Worm (Caenorhabditis elegans): ENCODE data around the gene inpp-4B.

inpp-4B gene

ce11 chrIII:10244013-10244412 is 22.7 kb downstream of the inpp-4B start:
- TF ChIP-seq hmg-4 (GFP tag; optimal IDR thresholded peaks at IDR 0.05) (no peak), F13C5.2 (tag; optimal IDR thresholded peaks at IDR 0.05) (no peak), aly-1 (tag; optimal IDR thresholded peaks at IDR 0.05) (no peak), tbx-11 (GFP tag; IDR thresholded peaks at IDR 0.05) (no peak), tra-4 (tag; optimal IDR thresholded peaks at IDR 0.05) (no peak), flt-1 (GFP tag; IDR thresholded peaks at IDR 0.05) (no peak), tbx-37 (GFP tag; conservative IDR thresholded peaks at IDR 0.05) (no peak)

ce11 chrIII:10241332-10241829 is 25.3 kb downstream of the inpp-4B start:
- TF ChIP-seq tra-4 (tag; optimal IDR thresholded peaks at IDR 0.05) (no peak), hmg-4 (GFP tag; optimal IDR thresholded peaks at IDR 0.05) (no peak), ceh-36 (tag; optimal IDR thresholded peaks at IDR 0.05) (no peak), B0310.2 (tag; optimal IDR thresholded peaks at IDR 0.05) (no peak), sea-1 (GFP tag; conservative IDR thresholded peaks at IDR 0.05) (no peak), ets-7 (tag; optimal IDR thresholded peaks at IDR 0.05) (no peak), aly-1 (tag; optimal IDR thresholded peaks at IDR 0.05) (no peak), tbx-11 (GFP tag; IDR thresholded peaks at IDR 0.05) (no peak), tbx-37 (GFP tag; conservative IDR thresholded peaks at IDR 0.05) (no peak), ceh-13 (GFP tag; optimal IDR thresholded peaks at IDR 0.05) (no peak), F13C5.2 (tag; optimal IDR thresholded peaks at IDR 0.05) (no peak), scrt-1 (GFP tag; IDR thresholded peaks at IDR 0.05) (no peak), hnd-1 (tag; optimal IDR thresholded peaks at IDR 0.05) (no peak), flt-1 (GFP tag; IDR thresholded peaks at IDR 0.05) (no peak), hmbx-1 (tag; optimal IDR thresholded peaks at IDR 0.05) (no peak), pes-1 (GFP tag; IDR thresholded peaks at IDR 0.05) (no peak), ama-1 (optimal IDR thresholded peaks at IDR 0.05) (no peak)

- no peak for TF ChIP-seq hmbx-1 (tag; optimal IDR thresholded peaks at IDR 0.05)
- TF ChIP-seq sea-1 (GFP tag; conservative IDR thresholded peaks at IDR 0.05): no peak
- no peak for TF ChIP-seq ama-1 (optimal IDR thresholded peaks at IDR 0.05)
- TF ChIP-seq pes-1 (GFP tag; IDR thresholded peaks at IDR 0.05): no peak
- TF ChIP-seq aly-1 (tag; optimal IDR thresholded peaks at IDR 0.05): no peak
- TF ChIP-seq ceh-36 (tag; optimal IDR thresholded peaks at IDR 0.05): no peak
- no peak for TF ChIP-seq tra-4 (tag; optimal IDR thresholded peaks at IDR 0.05)
Observed at ce11 chrIII:10240073-10240472, 26.6 kb downstream of the inpp-4B start.

- TF ChIP-seq scrt-1 (GFP tag; IDR thresholded peaks at IDR 0.05) (no peak), hnd-1 (tag; optimal IDR thresholded peaks at IDR 0.05) (no peak), hmg-4 (GFP tag; optimal IDR thresholded peaks at IDR 0.05) (no peak), ama-1 (optimal IDR thresholded peaks at IDR 0.05) (no peak), B0310.2 (tag; optimal IDR thresholded peaks at IDR 0.05) (no peak), ceh-13 (GFP tag; optimal IDR thresholded peaks at IDR 0.05) (no peak), ets-7 (tag; optimal IDR thresholded peaks at IDR 0.05) (no peak), tbx-11 (GFP tag; IDR thresholded peaks at IDR 0.05) (no peak), tra-4 (tag; optimal IDR thresholded peaks at IDR 0.05) (no peak), pes-1 (GFP tag; IDR thresholded peaks at IDR 0.05) (no peak), tbx-37 (GFP tag; conservative IDR thresholded peaks at IDR 0.05) (no peak), aly-1 (tag; optimal IDR thresholded peaks at IDR 0.05) (no peak), hmbx-1 (tag; optimal IDR thresholded peaks at IDR 0.05) (no peak), flt-1 (GFP tag; IDR thresholded peaks at IDR 0.05) (no peak)
Observed at ce11 chrIII:10238448-10239154, 28.1 kb downstream of the inpp-4B start, which contains the start of gene Y70G10A.3. Gene Y70G10A.3 (plus strand): TSS chrIII:10239104.

- TF ChIP-seq ceh-13 (GFP tag; optimal IDR thresholded peaks at IDR 0.05): no peak
- TF ChIP-seq aly-1 (tag; optimal IDR thresholded peaks at IDR 0.05): no peak
- no peak for TF ChIP-seq scrt-1 (GFP tag; IDR thresholded peaks at IDR 0.05)
- TF ChIP-seq hnd-1 (tag; optimal IDR thresholded peaks at IDR 0.05): no peak
- no peak for TF ChIP-seq B0310.2 (tag; optimal IDR thresholded peaks at IDR 0.05)
- no peak for TF ChIP-seq flt-1 (GFP tag; IDR thresholded peaks at IDR 0.05)
- no peak for TF ChIP-seq tra-4 (tag; optimal IDR thresholded peaks at IDR 0.05)
- TF ChIP-seq hmbx-1 (tag; optimal IDR thresholded peaks at IDR 0.05): no peak
- no peak for TF ChIP-seq ceh-36 (tag; optimal IDR thresholded peaks at IDR 0.05)
- TF ChIP-seq tbx-37 (GFP tag; conservative IDR thresholded peaks at IDR 0.05): no peak
- TF ChIP-seq tbx-11 (GFP tag; IDR thresholded peaks at IDR 0.05): no peak
- TF ChIP-seq F13C5.2 (tag; optimal IDR thresholded peaks at IDR 0.05): no peak
- no peak for TF ChIP-seq ama-1 (optimal IDR thresholded peaks at IDR 0.05)
- TF ChIP-seq hmg-4 (GFP tag; optimal IDR thresholded peaks at IDR 0.05): no peak
- no peak for TF ChIP-seq ets-7 (tag; optimal IDR thresholded peaks at IDR 0.05)
- no peak for TF ChIP-seq sea-1 (GFP tag; conservative IDR thresholded peaks at IDR 0.05)
Observed at ce11 chrIII:10236291-10236871, 30.3 kb downstream of the inpp-4B start.

- TF ChIP-seq flt-1 (GFP tag; IDR thresholded peaks at IDR 0.05): no peak
- TF ChIP-seq ceh-36 (tag; optimal IDR thresholded peaks at IDR 0.05): no peak
- TF ChIP-seq F13C5.2 (tag; optimal IDR thresholded peaks at IDR 0.05): no peak
- TF ChIP-seq hnd-1 (tag; optimal IDR thresholded peaks at IDR 0.05): no peak
- no peak for TF ChIP-seq tra-4 (tag; optimal IDR thresholded peaks at IDR 0.05)
- no peak for TF ChIP-seq pes-1 (GFP tag; IDR thresholded peaks at IDR 0.05)
- no peak for TF ChIP-seq scrt-1 (GFP tag; IDR thresholded peaks at IDR 0.05)
- TF ChIP-seq tbx-11 (GFP tag; IDR thresholded peaks at IDR 0.05): no peak
- TF ChIP-seq ets-7 (tag; optimal IDR thresholded peaks at IDR 0.05): no peak
- TF ChIP-seq ceh-13 (GFP tag; optimal IDR thresholded peaks at IDR 0.05): no peak
- no peak for TF ChIP-seq hmg-4 (GFP tag; optimal IDR thresholded peaks at IDR 0.05)
- no peak for TF ChIP-seq sea-1 (GFP tag; conservative IDR thresholded peaks at IDR 0.05)
- no peak for TF ChIP-seq B0310.2 (tag; optimal IDR thresholded peaks at IDR 0.05)
- TF ChIP-seq aly-1 (tag; optimal IDR thresholded peaks at IDR 0.05): no peak
- no peak for TF ChIP-seq tbx-37 (GFP tag; conservative IDR thresholded peaks at IDR 0.05)
Observed at ce11 chrIII:10233979-10234378, 32.7 kb downstream of the inpp-4B start, which contains the start of gene paml-1. Gene paml-1 (minus strand): TSS chrIII:10234079.

- TF ChIP-seq tra-4 (tag; optimal IDR thresholded peaks at IDR 0.05): no peak
- no peak for TF ChIP-seq hmbx-1 (tag; optimal IDR thresholded peaks at IDR 0.05)
- TF ChIP-seq scrt-1 (GFP tag; IDR thresholded peaks at IDR 0.05): no peak
- no peak for TF ChIP-seq tbx-11 (GFP tag; IDR thresholded peaks at IDR 0.05)
- TF ChIP-seq tbx-37 (GFP tag; conservative IDR thresholded peaks at IDR 0.05): no peak
- TF ChIP-seq ceh-36 (tag; optimal IDR thresholded peaks at IDR 0.05): no peak
- no peak for TF ChIP-seq flt-1 (GFP tag; IDR thresholded peaks at IDR 0.05)
- no peak for TF ChIP-seq ama-1 (optimal IDR thresholded peaks at IDR 0.05)
- no peak for TF ChIP-seq aly-1 (tag; optimal IDR thresholded peaks at IDR 0.05)
- no peak for TF ChIP-seq B0310.2 (tag; optimal IDR thresholded peaks at IDR 0.05)
- TF ChIP-seq ets-7 (tag; optimal IDR thresholded peaks at IDR 0.05): no peak
- no peak for TF ChIP-seq pes-1 (GFP tag; IDR thresholded peaks at IDR 0.05)
- TF ChIP-seq sea-1 (GFP tag; conservative IDR thresholded peaks at IDR 0.05): no peak
- TF ChIP-seq F13C5.2 (tag; optimal IDR thresholded peaks at IDR 0.05): no peak
Observed at ce11 chrIII:10231641-10232040, 35.0 kb downstream of the inpp-4B start.

Data from whole organism, early embryonic.